Fruit fly (Drosophila melanogaster) whole organism, embryonic: ENCODE measurements around the gene RpS20.

Source experiments
- CG10543 ChIP-seq: fragments of 200-800 bp; sonication (Bioruptor generic); optimal IDR thresholded peaks from 3 replicates; lab custom pipeline; 2017; ENCODE audit warnings: missing biosample characterization, mild to moderate bottlenecking, missing genetic modification characterization, moderate library complexity
- CG10959 ChIP-seq: fragments of 200-800 bp; sonication (Bioruptor generic); IDR thresholded peaks from 2 replicates; pipeline ENCODE4 v1.3.6; 2022; ENCODE audit warnings: missing biosample characterization, missing genetic modification characterization
- CG13775 ChIP-seq: fragments of 200-800 bp; sonication (Bioruptor generic); optimal IDR thresholded peaks from 3 replicates; lab custom pipeline; 2017; ENCODE audit warnings: missing biosample characterization, mild to moderate bottlenecking, missing genetic modification characterization
- CG18619 ChIP-seq: fragments of 200-800 bp; sonication (Bioruptor generic); optimal IDR thresholded peaks from 3 replicates; lab custom pipeline; 2017; ENCODE audit warnings: missing biosample characterization, mild to moderate bottlenecking, missing genetic modification characterization
- CG31365 ChIP-seq: fragments of 200-800 bp; sonication (Bioruptor generic); optimal IDR thresholded peaks from 2 replicates; lab custom pipeline; 2018; ENCODE audit warnings: missing biosample characterization, mild to moderate bottlenecking, missing genetic modification characterization
- D19B ChIP-seq: fragments of 200-800 bp; sonication (Bioruptor generic); optimal IDR thresholded peaks from 2 replicates; lab custom pipeline; 2017; ENCODE audit warnings: missing biosample characterization, mild to moderate bottlenecking, missing genetic modification characterization
- E2f1 ChIP-seq: fragments of 200-800 bp; sonication (Bioruptor generic); IDR thresholded peaks from 2 replicates; pipeline ENCODE4 v1.3.6; 2022; ENCODE audit warnings: missing biosample characterization, missing genetic modification characterization
- cas ChIP-seq: fragments of 200-800 bp; sonication (Bioruptor generic); IDR thresholded peaks from 2 replicates; pipeline ENCODE4 v1.3.6; 2022; ENCODE audit warnings: missing biosample characterization, missing genetic modification characterization
- cwo ChIP-seq: fragments of 200-800 bp; sonication (Bioruptor generic); optimal IDR thresholded peaks from 3 replicates; lab custom pipeline; 2017; ENCODE audit warnings: missing biosample characterization, missing genetic modification characterization, mild to moderate bottlenecking, moderate library complexity, missing genetic modification reagents
- dmrt99B ChIP-seq: fragments of 200-800 bp; sonication (Bioruptor generic); optimal IDR thresholded peaks from 2 replicates; lab custom pipeline; 2018; ENCODE audit warnings: missing biosample characterization, mild to moderate bottlenecking, missing genetic modification characterization, moderate library complexity

DNA sequence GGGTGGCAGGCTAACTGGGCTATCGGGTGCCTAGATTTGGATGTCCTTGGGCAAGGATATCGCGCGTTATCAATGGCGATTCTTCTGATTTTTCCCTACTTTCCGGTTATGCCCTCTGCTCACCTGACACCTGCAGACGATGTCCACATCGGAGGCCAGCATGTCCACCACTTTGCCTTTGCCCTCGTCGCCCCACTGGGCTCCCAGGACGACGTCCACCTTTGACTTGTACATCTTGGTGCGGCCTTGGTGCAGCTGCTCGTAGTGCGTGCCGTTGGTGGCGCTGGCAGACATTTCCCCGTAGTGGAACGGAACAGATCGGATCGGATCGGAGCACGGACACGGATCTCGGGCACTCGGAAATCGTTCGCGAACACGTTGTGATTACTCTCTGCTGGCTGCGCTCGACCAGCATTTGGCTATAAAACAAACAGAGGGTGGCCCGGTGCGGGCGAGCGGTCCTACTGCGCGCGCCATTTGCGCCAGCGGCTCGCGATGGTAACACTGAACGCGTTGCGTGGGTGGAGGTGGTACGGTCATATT is 8.2 kb downstream of the RpS20 start, which contains the start of gene Adss:
- TF ChIP-seq CG10959 (GFP tag; lab: Robert Waterston, UW), result no peak
- TF ChIP-seq D19B (GFP tag; lab: Kevin White, UChicago), result no peak
- TF ChIP-seq CG31365 (tag; lab: Kevin White, UChicago), result no peak
- TF ChIP-seq dmrt99B (tag; lab: Kevin White, UChicago), result no peak
- peak; percentile 29 for TF ChIP-seq CG10543 (GFP tag; lab: Kevin White, UChicago)
- TF ChIP-seq cas (GFP tag; lab: Robert Waterston, UW), result no peak
- no peak for TF ChIP-seq CG18619 (GFP tag; lab: Kevin White, UChicago)
- peak; percentile 22; the same call in 1 of the 2 replicates for TF ChIP-seq E2f1 (GFP tag; lab: Robert Waterston, UW)
- peak; percentile 28 for TF ChIP-seq cwo (GFP tag; lab: Kevin White, UChicago)
- peak; percentile 7 for TF ChIP-seq CG13775 (GFP tag; lab: Kevin White, UChicago)
